Fruit fly (Drosophila melanogaster): Measurements from ENCODE around the gene RagA-B.

RagA-B gene

dm6 chr3R:8938494-8939404, 45.4 kb downstream of the RagA-B start, which contains the start of gene ScsbetaA (continued):
- TF ChIP-seq CG14014 (GFP tag; IDR thresholded peaks at IDR 0.05) = no peak; the same call in 1 of the 2 replicates
- no peak for TF ChIP-seq gcm2 (GFP tag; optimal IDR thresholded peaks at IDR 0.05)
- TF ChIP-seq CG10274 (GFP tag; optimal IDR thresholded peaks at IDR 0.05) = no peak
- TF ChIP-seq tup (GFP tag; optimal IDR thresholded peaks at IDR 0.05) = no peak
- TF ChIP-seq pita (GFP tag; optimal IDR thresholded peaks at IDR 0.05) = peak; percentile 59
- no peak for TF ChIP-seq NC2α (GFP tag; optimal IDR thresholded peaks at IDR 0.05)
- TF ChIP-seq CG9876 (GFP tag; optimal IDR thresholded peaks at IDR 0.05) = no peak
- TF ChIP-seq D19B (GFP tag; optimal IDR thresholded peaks at IDR 0.05) = no peak
- peak; percentile 73 for TF ChIP-seq stwl (tag; optimal IDR thresholded peaks at IDR 0.05)
- peak; percentile 32; the same call in 1 of the 2 replicates for TF ChIP-seq Lim3 (GFP tag; IDR thresholded peaks at IDR 0.05)
- TF ChIP-seq CG13296 (GFP tag; optimal IDR thresholded peaks at IDR 0.05) = no peak
- no peak for TF ChIP-seq CG14441 (GFP tag; IDR thresholded peaks at IDR 0.05)
- TF ChIP-seq Hmx (GFP tag; optimal IDR thresholded peaks at IDR 0.05) = no peak
- peak; percentile 35 for TF ChIP-seq lilli (GFP tag; optimal IDR thresholded peaks at IDR 0.05)
- TF ChIP-seq HmgD (GFP tag; optimal IDR thresholded peaks at IDR 0.05) = no peak
- no peak for TF ChIP-seq crc (GFP tag; optimal IDR thresholded peaks at IDR 0.05)
- no peak for TF ChIP-seq dmrt99B (tag; optimal IDR thresholded peaks at IDR 0.05)
- TF ChIP-seq CG30020 (tag; optimal IDR thresholded peaks at IDR 0.05) = no peak
- TF ChIP-seq Poxn (GFP tag; IDR thresholded peaks at IDR 0.05) = no peak
- TF ChIP-seq luna (GFP tag; optimal IDR thresholded peaks at IDR 0.05) = no peak
- TF ChIP-seq Dll (GFP tag; IDR thresholded peaks at IDR 0.05; ENCODE audit: partially characterized antibody) = peak; percentile 80
- no peak for TF ChIP-seq sisA (GFP tag; IDR thresholded peaks at IDR 0.05)
- TF ChIP-seq kni (GFP tag; optimal IDR thresholded peaks at IDR 0.05) = peak; percentile 2
- peak; percentile 42; the same call in 1 of the 2 replicates for TF ChIP-seq GATAe (GFP tag; conservative IDR thresholded peaks at IDR 0.05)
- TF ChIP-seq Oaz (GFP tag; IDR thresholded peaks at IDR 0.05) = no peak
- no peak for TF ChIP-seq CG11093 (GFP tag; IDR thresholded peaks at IDR 0.05)
- no peak for TF ChIP-seq gem (tag; optimal IDR thresholded peaks at IDR 0.05)
- TF ChIP-seq CG31224 (GFP tag; IDR thresholded peaks at IDR 0.05) = no peak
- no peak for TF ChIP-seq CG13424 (tag; optimal IDR thresholded peaks at IDR 0.05)
- TF ChIP-seq tx (GFP tag; optimal IDR thresholded peaks at IDR 0.05) = no peak
- no peak for TF ChIP-seq tap (tag; optimal IDR thresholded peaks at IDR 0.05)
- peak; percentile 22 for TF ChIP-seq CG3995 (GFP tag; optimal IDR thresholded peaks at IDR 0.05)
- TF ChIP-seq sd (tag; optimal IDR thresholded peaks at IDR 0.05) = peak; percentile 79
- TF ChIP-seq dysf (GFP tag; IDR thresholded peaks at IDR 0.05) = no peak
- no peak for TF ChIP-seq CG2199 (GFP tag; IDR thresholded peaks at IDR 0.05)
- TF ChIP-seq CG17829 (tag; optimal IDR thresholded peaks at IDR 0.05) = peak; percentile 33
- TF ChIP-seq org-1 (GFP tag; optimal IDR thresholded peaks at IDR 0.05) = no peak
- TF ChIP-seq scrt (GFP tag; optimal IDR thresholded peaks at IDR 0.05) = peak; percentile 39
- peak; percentile 96 for TF ChIP-seq Sry-δ (GFP tag; optimal IDR thresholded peaks at IDR 0.05)
- TF ChIP-seq tin (GFP tag; optimal IDR thresholded peaks at IDR 0.05) = no peak
- TF ChIP-seq slou (GFP tag; optimal IDR thresholded peaks at IDR 0.05) = no peak
- TF ChIP-seq Nf-YB (GFP tag; optimal IDR thresholded peaks at IDR 0.05) = no peak
- TF ChIP-seq so (GFP tag; IDR thresholded peaks at IDR 0.05) = no peak; the same call in 2 of the 3 replicates
- no peak for TF ChIP-seq Mes4 (GFP tag; optimal IDR thresholded peaks at IDR 0.05)
- peak; percentile 54 for TF ChIP-seq CG12659 (GFP tag; optimal IDR thresholded peaks at IDR 0.05)
- peak; percentile 57 for TF ChIP-seq Blimp-1 (GFP tag; optimal IDR thresholded peaks at IDR 0.05)
- peak; percentile 9 for TF ChIP-seq CG9797 (GFP tag; optimal IDR thresholded peaks at IDR 0.05)
- TF ChIP-seq grau (tag; optimal IDR thresholded peaks at IDR 0.05) = no peak
- no peak for TF ChIP-seq Gsc (GFP tag; IDR thresholded peaks at IDR 0.05)
- no peak for TF ChIP-seq ara (GFP tag; IDR thresholded peaks at IDR 0.05)
